Fruit fly (Drosophila melanogaster) whole organism: ENCODE results near the gene CG10621.

Source experiments
- CG8478 ChIP-seq: fragments of >200 bp; optimal IDR thresholded peaks from 2 replicates; lab custom pipeline; 2018; ENCODE audit warnings: inconsistent platforms
- Dll ChIP-seq: fragments of >200 bp; optimal IDR thresholded peaks from 2 replicates; lab custom pipeline; 2017
- EcR ChIP-seq, 2 experiments: fragments of >200 bp; optimal IDR thresholded peaks; 2 replicates each; lab custom pipeline; 2017; ENCODE audit warnings: missing biosample characterization in 2 of 2, missing genetic modification characterization in 2 of 2, missing genetic modification reagents in 2 of 2
- pan ChIP-seq: fragments of >200 bp; optimal IDR thresholded peaks from 2 replicates; lab custom pipeline; 2017
- psq ChIP-seq: fragments of >200 bp; optimal IDR thresholded peaks from 2 replicates; lab custom pipeline; 2017
- usp ChIP-seq: fragments of >200 bp; optimal IDR thresholded peaks from 2 replicates; lab custom pipeline; 2017; ENCODE audit warnings: missing biosample characterization, missing genetic modification characterization, mixed read lengths

The CG10621 gene

DNA sequence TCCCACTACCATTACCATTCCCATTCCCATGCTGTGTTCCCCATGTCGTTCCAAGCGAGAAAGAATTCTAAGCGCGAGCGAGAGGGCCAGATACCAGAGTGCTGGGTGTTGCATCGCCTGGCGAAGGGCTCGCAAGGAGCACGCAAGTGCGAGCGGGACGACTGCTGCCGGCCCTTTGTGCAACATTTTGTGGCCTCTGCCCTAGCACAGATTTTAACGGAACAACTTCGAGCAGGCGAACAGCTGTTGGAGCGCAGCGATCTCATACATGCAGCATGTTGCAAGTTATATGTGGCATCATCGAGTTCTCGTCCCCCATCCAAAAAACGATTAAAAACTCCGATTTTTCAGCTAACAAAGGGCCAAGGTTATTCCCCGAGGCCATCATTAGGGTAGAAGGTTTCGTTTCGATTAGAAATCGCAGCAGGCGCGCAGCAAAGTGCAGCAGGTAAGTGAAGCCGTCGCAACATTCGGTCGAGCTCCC, 6.7 kb downstream of the CG10621 start:
- TF ChIP-seq CG8478 (lab: Kevin White, UChicago) (peak; percentile 22), pan (no peak), EcR (GFP tag; optimal IDR thresholded peaks at IDR 0.05; lab: Kevin White, UChicago) (peak in 1 of 2 experiments; percentile 78)

DNA sequence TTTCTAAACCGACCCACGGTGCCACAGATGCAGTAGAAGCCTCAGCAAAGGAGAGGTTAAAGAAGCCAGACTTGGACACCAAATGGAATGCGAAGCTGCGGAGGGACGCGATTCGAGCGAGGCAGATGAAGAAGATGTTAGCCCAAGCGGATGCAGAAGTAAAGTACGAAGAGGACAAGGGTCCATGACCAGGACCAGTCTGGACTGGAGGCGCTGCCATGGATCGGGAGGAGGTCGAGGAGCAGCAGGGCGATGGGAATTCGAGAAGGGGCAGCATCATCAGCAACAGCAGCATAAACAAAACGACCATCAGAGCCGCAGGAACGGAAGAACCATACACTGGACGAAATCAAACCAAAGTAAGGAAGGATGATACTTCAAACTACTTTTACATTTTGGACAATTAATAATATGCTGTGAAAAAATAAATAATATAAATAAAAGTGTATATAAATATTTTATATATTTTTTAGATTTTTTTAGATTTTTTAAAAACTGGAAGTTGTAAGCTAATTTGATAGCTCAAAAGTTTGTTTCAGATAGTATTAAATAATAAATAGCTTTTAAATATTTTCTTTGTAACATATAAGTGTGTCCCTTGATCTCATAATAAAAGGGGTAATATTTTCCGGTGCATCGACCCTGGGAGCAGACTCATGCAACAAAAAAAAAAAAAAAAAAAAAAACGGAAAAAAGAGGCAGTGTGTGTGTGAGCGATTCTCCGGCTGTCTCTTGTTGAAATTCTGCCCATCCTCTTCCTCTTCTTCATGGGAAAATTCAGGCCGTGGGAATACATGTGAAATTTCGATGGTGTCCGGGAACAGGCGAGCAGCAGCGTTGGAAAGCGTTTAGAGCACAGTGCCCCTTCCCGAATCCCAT, 7.4 kb downstream of the CG10621 start:
- no peak for TF ChIP-seq CG8478 (lab: Kevin White, UChicago)
- TF ChIP-seq EcR (GFP tag; optimal IDR thresholded peaks at IDR 0.05; lab: Kevin White, UChicago): peak in 1 of 2 experiments; percentile 78
- TF ChIP-seq Dll (lab: Kevin White, UChicago): no peak

- TF ChIP-seq EcR (GFP tag; optimal IDR thresholded peaks at IDR 0.05; lab: Kevin White, UChicago) (peak in 1 of 2 experiments; percentile 85), usp (GFP tag; lab: Kevin White, UChicago) (no peak)
Observed at dm6 chr2L:18945765-18946552, 8.3 kb downstream of the CG10621 start, which contains the start of gene CG46304. TSS of gene CG46304 (plus strand) at chr2L:18946305.

DNA sequence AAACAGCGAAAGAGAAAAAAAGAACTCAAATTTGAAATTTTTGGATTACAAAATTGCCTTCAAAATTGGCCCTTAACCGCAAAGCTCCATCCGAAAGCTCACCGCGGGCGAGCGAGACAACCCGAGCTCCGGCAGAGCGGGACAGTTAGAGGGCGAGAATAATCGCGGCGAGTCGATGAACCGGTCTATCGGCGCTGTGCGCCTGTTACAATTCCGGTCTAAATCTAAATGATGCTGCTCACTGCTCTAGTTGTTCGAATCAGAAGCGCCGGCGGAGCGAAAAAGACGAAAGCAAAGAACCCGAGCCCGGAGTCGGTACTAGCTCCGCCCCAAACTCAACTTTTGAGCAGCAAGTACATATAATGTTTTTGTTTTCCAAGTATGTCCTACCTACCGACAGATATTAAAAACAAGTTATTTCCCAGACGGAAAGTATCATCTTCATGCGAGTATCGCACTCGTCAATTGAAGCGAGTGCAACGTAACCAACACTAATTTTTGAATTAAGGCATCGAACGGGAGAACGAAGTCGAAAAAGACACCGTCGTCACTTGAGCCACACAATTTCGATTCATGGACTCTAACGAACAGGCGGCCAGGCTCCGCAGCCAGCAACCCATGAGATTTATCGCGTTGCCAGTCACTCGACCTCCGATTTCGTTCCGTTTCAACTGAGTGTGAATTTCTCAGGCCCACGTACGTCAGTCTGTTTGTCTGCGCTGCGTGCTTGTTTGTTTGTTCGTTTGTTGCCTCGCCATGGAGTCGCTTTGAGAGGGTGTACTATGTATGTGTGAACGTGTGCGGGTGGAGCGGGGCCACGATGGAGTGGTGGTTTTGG, 9.8 kb downstream of the CG10621 start:
- TF ChIP-seq pan (no peak), CG8478 (lab: Kevin White, UChicago) (peak; percentile 75), Dll (lab: Kevin White, UChicago) (peak; percentile 3), psq (lab: Kevin White, UChicago) (no peak), usp (GFP tag; lab: Kevin White, UChicago) (no peak), EcR (GFP tag; optimal IDR thresholded peaks at IDR 0.05; lab: Kevin White, UChicago) (peak in 1 of 2 experiments; percentile 25)

DNA sequence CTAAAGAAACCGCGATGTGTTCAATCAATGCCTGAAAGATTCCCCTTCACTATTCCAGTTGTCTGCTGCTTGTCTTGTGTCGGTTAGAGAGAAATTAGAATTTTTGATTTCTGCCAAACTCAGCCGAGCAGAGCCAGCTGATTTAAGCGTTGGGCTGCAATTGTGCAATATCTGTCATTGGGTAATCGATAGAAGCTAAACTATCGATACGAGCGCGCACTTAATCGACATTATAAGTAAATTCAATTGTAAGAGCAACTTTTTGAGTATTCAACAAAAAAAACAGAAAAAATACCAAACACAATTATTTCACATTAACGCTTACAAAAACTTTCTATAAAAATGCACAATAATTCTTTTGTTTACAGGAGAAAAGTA, 10.4 kb downstream of the CG10621 start, which contains the start of gene ssp3:
Gene ssp3 (minus strand): TSS at position 164 of the 378 bp plus-strand sequence.
- TF ChIP-seq pan: no peak
- no peak for TF ChIP-seq psq (lab: Kevin White, UChicago)
- no peak for TF ChIP-seq Dll (lab: Kevin White, UChicago)
- TF ChIP-seq CG8478 (lab: Kevin White, UChicago): no peak

DNA sequence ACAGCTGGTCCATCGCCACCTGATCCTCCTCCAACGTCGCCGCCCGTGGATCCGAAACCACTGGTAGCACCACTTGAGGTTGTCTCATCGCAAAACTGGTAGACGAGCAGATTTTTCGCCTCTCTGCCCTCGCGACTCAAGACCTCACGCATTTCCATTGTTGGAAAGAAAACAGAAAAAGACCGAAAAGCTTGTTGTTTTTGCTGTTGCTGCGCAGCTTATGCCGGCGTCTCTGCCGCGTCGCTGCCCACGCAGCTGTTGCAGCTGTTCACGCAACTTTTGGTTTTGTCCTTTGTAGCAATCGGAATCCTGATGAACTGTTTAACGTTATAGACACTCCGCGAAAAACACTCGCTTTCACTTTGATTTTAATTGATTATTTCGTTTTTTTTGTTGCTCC, 10.9 kb downstream of the CG10621 start:
- TF ChIP-seq pan (no peak), psq (lab: Kevin White, UChicago) (no peak), Dll (lab: Kevin White, UChicago) (no peak), EcR (GFP tag; optimal IDR thresholded peaks at IDR 0.05; lab: Kevin White, UChicago) (no peak), CG8478 (lab: Kevin White, UChicago) (no peak), usp (GFP tag; lab: Kevin White, UChicago) (no peak)

dm6 chr2L:18936056-18936455, 18.2 kb downstream of the CG10621 start:
- TF ChIP-seq usp (GFP tag; lab: Kevin White, UChicago): no peak
- TF ChIP-seq EcR (GFP tag; optimal IDR thresholded peaks at IDR 0.05; lab: Kevin White, UChicago): no peak
- peak; percentile 92 for TF ChIP-seq CG8478 (lab: Kevin White, UChicago)
- no peak for TF ChIP-seq psq (lab: Kevin White, UChicago)
- TF ChIP-seq pan: no peak
- TF ChIP-seq Dll (lab: Kevin White, UChicago): no peak

DNA sequence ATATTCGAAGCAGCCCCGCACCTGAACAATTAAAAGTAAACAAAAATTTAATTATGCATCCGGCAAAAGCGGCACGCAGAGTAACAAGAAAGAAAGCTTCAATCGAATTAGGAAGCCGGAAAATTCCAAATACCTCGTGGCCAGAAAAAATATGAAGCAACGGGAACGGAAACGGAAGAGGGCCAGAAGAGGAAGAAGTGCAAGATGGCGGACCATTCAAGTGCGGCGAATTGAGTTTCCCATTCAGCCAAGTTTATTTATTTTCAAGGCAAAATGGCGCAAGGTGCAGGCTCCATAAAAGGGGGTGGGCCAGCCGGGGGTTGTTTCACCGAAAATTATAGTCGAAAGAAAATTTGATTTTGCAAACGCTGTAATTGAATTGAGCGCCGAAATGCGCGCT, 19.6 kb downstream of the CG10621 start:
- TF ChIP-seq EcR (GFP tag; optimal IDR thresholded peaks at IDR 0.05; lab: Kevin White, UChicago) (no peak), psq (lab: Kevin White, UChicago) (no peak), Dll (lab: Kevin White, UChicago) (no peak), usp (GFP tag; lab: Kevin White, UChicago) (no peak), CG8478 (lab: Kevin White, UChicago) (no peak), pan (no peak)

dm6 chr2L:18933867-18934266, 20.4 kb downstream of the CG10621 start:
- TF ChIP-seq pan: no peak
- no peak for TF ChIP-seq psq (lab: Kevin White, UChicago)
- TF ChIP-seq CG8478 (lab: Kevin White, UChicago): no peak
- TF ChIP-seq EcR (GFP tag; optimal IDR thresholded peaks at IDR 0.05; lab: Kevin White, UChicago): no peak
- TF ChIP-seq usp (GFP tag; lab: Kevin White, UChicago): no peak
- no peak for TF ChIP-seq Dll (lab: Kevin White, UChicago)

DNA sequence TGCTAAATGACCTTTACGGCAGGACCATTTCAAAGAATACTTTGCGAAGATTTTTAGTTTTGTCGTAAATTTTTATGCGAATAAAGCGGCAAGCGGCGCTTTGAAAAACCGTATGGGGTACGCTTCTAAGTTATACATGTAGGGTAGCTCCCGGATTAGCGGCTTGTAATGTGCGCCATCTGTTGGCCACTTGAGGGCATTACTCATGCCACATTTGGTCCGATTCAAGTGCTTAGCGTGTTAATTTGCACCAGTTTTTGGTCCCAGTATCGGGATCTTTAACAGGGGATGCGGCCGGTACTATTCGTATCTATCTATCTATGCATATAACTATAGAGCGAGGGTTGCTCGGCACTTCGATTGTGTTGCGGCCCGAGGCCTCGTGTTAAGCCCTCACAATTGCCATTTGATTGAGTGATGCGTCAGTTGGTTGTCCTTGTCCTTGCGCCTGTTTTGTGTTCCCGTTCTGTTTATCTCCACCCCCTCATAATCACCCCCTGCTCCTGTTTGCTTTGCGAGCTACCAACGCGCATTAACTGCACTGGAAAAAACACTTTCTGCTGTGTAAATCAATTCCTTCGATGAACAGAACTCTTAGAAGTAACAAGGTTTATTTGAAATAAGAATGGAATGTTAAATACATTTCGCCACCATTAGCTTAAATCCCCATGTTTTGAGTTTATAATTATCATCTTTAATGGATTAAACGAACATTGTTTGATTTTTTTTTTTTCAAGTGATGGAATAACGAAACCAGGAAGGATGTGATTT, 23.7 kb downstream of the CG10621 start:
- TF ChIP-seq Dll (lab: Kevin White, UChicago) (no peak), psq (lab: Kevin White, UChicago) (no peak)
